Worm (Caenorhabditis elegans) whole organism, early embryonic: Measurements from ENCODE around the gene pbo-6.

ENCODE experiments used
- F13C5.2 ChIP-seq: sonication (generic microtip); optimal IDR thresholded peaks from 2 replicates; lab custom pipeline; 2017; ENCODE audit warnings: mild to moderate bottlenecking, missing genetic modification characterization, inconsistent platforms, missing compliant biosample characterization
- ama-1 ChIP-seq: fragments of 150-350 bp; optimal IDR thresholded peaks from 2 replicates; lab custom pipeline; 2014
- ceh-13 ChIP-seq: fragments of 200-800 bp; sonication (Bioruptor generic); optimal IDR thresholded peaks from 2 replicates; lab custom pipeline; 2018; ENCODE audit warnings: mild to moderate bottlenecking, missing genetic modification characterization, missing compliant biosample characterization
- sea-1 ChIP-seq: fragments of 200-800 bp; sonication (Bioruptor generic); conservative IDR thresholded peaks from 2 replicates; pipeline ENCODE4 v1.3.6; 2022; ENCODE audit warnings: missing genetic modification characterization, missing compliant biosample characterization
- tra-4 ChIP-seq: sonication (generic microtip); optimal IDR thresholded peaks from 2 replicates; lab custom pipeline; 2017; ENCODE audit warnings: missing genetic modification characterization, missing compliant biosample characterization

ce11 chrX:17417505-17418004 lies 11.3 kb upstream of the pbo-6 start:
- TF ChIP-seq tra-4 (tag; lab: Kevin White, UChicago), result no peak
- no peak for TF ChIP-seq F13C5.2 (tag; lab: Kevin White, UChicago)
- TF ChIP-seq ama-1 (lab: Kevin White, UChicago), result no peak
- TF ChIP-seq ceh-13 (GFP tag; lab: Kevin White, UChicago), result no peak
- no peak for TF ChIP-seq sea-1
